Worm (Caenorhabditis elegans) whole organism, L2 larva: ENCODE measurements around the gene cit-1.2.

Source experiments
- blmp-1 ChIP-seq: sonication (generic microtip); optimal IDR thresholded peaks from 2 replicates; lab custom pipeline; 2017; ENCODE audit warnings: missing genetic modification characterization, mild to moderate bottlenecking, missing compliant biosample characterization, antibody characterized with exemption, moderate library complexity; ENCODE audit not compliant: insufficient read depth
- elt-3 ChIP-seq: sonication (generic microtip); optimal IDR thresholded peaks from 2 replicates; lab custom pipeline; 2017; ENCODE audit warnings: missing biosample characterization, missing genetic modification characterization
- lin-11 ChIP-seq: fragments of 150-350 bp; sonication (generic microtip); optimal IDR thresholded peaks from 2 replicates; lab custom pipeline; 2014; ENCODE audit warnings: missing biosample characterization, missing genetic modification characterization, inconsistent platforms, mixed read lengths
- nhr-10 ChIP-seq: sonication (generic microtip); optimal IDR thresholded peaks from 2 replicates; lab custom pipeline; 2017; ENCODE audit warnings: missing biosample characterization, missing genetic modification characterization
- nhr-6 ChIP-seq: fragments of 150-350 bp; optimal IDR thresholded peaks from 2 replicates; lab custom pipeline; 2014; ENCODE audit warnings: missing biosample characterization, missing genetic modification characterization
- snpc-4 ChIP-seq: fragments of 150-350 bp; optimal IDR thresholded peaks from 2 replicates; lab custom pipeline; 2014; ENCODE audit warnings: missing biosample characterization, missing genetic modification characterization
- unc-62 ChIP-seq: fragments of 150-350 bp; optimal IDR thresholded peaks from 2 replicates; lab custom pipeline; 2014; ENCODE audit warnings: missing biosample characterization, missing genetic modification reagents, missing genetic modification characterization
- ztf-11 ChIP-seq: sonication (generic microtip); optimal IDR thresholded peaks from 2 replicates; lab custom pipeline; 2017; ENCODE audit warnings: missing biosample characterization, missing genetic modification characterization

DNA sequence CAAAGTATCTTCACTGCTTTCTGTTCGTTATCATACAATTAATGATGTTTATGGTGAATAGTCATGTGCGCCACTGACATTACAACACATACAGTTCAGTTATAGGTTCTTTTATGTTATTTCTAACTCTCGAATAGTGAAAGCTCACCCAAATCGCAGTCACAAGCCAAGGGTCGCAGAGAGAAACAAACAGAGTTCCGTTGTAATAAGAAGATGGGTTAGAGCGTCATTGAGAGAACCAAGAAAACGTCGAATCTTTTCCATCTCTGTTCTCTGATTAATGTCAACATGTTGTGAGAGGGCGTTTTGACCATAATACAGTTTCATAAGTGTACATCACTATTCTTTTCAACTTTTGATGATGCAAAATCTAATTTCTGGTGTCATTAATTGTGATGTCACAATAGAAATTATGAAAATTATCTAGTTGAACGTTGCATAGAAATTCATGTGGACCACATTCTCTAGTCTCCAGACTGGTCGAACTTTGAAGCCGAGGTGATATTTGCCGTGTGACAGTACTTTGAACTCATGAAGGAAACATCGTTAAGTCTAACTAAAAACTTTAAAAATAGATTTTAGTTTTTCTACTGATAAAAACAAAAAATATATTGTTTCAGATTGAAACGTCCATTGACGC, 36.5 kb upstream of the cit-1.2 start:
- no peak for TF ChIP-seq ztf-11 (tag; lab: Kevin White, UChicago)
- no peak for TF ChIP-seq nhr-10 (tag; lab: Kevin White, UChicago)
- TF ChIP-seq elt-3 (tag; lab: Kevin White, UChicago) = no peak
- peak; percentile 83 for TF ChIP-seq blmp-1
- no peak for TF ChIP-seq nhr-6
- no peak for TF ChIP-seq snpc-4
- TF ChIP-seq unc-62 (GFP tag; lab: Kevin White, UChicago) = no peak
- TF ChIP-seq lin-11 (tag; lab: Kevin White, UChicago) = no peak
